Worm (Caenorhabditis elegans) whole organism, L2 larva: ENCODE data around the gene ptc-3.

ENCODE experiments used
- R02D3.7 ChIP-seq: fragments of 150-350 bp; optimal IDR thresholded peaks from 2 replicates; lab custom pipeline; 2014; ENCODE audit warnings: missing biosample characterization, missing genetic modification characterization
- Y55F3AM.14 ChIP-seq: fragments of 200-800 bp; sonication (Bioruptor generic); optimal IDR thresholded peaks from 2 replicates; lab custom pipeline; 2018; ENCODE audit warnings: mild to moderate bottlenecking, missing genetic modification characterization, missing compliant biosample characterization
- ZK546.5 ChIP-seq: sonication (generic microtip); optimal IDR thresholded peaks from 2 replicates; lab custom pipeline; 2017; ENCODE audit warnings: missing biosample characterization, missing genetic modification characterization
- aly-2 ChIP-seq: fragments of 150-350 bp; optimal IDR thresholded peaks from 2 replicates; lab custom pipeline; 2014; ENCODE audit warnings: missing biosample characterization, missing genetic modification characterization
- ama-1 ChIP-seq: fragments of 150-350 bp; optimal IDR thresholded peaks from 2 replicates; lab custom pipeline; 2018; ENCODE audit warnings: inconsistent platforms
- blmp-1 ChIP-seq: sonication (generic microtip); optimal IDR thresholded peaks from 2 replicates; lab custom pipeline; 2017; ENCODE audit warnings: missing genetic modification characterization, mild to moderate bottlenecking, missing compliant biosample characterization, antibody characterized with exemption, moderate library complexity; ENCODE audit not compliant: insufficient read depth
- ceh-16 ChIP-seq: fragments of 150-350 bp; optimal IDR thresholded peaks from 2 replicates; lab custom pipeline; 2014; ENCODE audit warnings: missing biosample characterization, missing genetic modification characterization
- egl-27 ChIP-seq: sonication (generic microtip); optimal IDR thresholded peaks from 3 replicates; lab custom pipeline; 2017; ENCODE audit warnings: missing biosample characterization, missing genetic modification reagents, missing genetic modification characterization
- elt-1 ChIP-seq: fragments of 150-350 bp; optimal IDR thresholded peaks from 2 replicates; lab custom pipeline; 2014; ENCODE audit warnings: missing biosample characterization, missing genetic modification characterization
- elt-3 ChIP-seq: sonication (generic microtip); optimal IDR thresholded peaks from 2 replicates; lab custom pipeline; 2017; ENCODE audit warnings: missing biosample characterization, missing genetic modification characterization
- fos-1 ChIP-seq: fragments of 150-350 bp; optimal IDR thresholded peaks from 2 replicates; lab custom pipeline; 2014; ENCODE audit warnings: missing biosample characterization, missing genetic modification characterization
- gmeb-1 ChIP-seq: fragments of 150-350 bp; optimal IDR thresholded peaks from 2 replicates; lab custom pipeline; 2014; ENCODE audit warnings: missing biosample characterization, missing genetic modification characterization
- lin-11 ChIP-seq: fragments of 150-350 bp; sonication (generic microtip); optimal IDR thresholded peaks from 2 replicates; lab custom pipeline; 2014; ENCODE audit warnings: missing biosample characterization, missing genetic modification characterization, inconsistent platforms, mixed read lengths
- mab-5 ChIP-seq: fragments of 150-350 bp; optimal IDR thresholded peaks from 2 replicates; lab custom pipeline; 2014; ENCODE audit warnings: missing biosample characterization, missing genetic modification characterization
- mdl-1 ChIP-seq, 2 experiments: fragments of 150-350 bp in 1 of 2; sonication (generic microtip) in 1 of 2; optimal IDR thresholded peaks; 2 replicates each; lab custom pipeline; 2017; ENCODE audit warnings: missing biosample characterization in 2 of 2, missing genetic modification characterization in 2 of 2
- nhr-10 ChIP-seq: sonication (generic microtip); optimal IDR thresholded peaks from 2 replicates; lab custom pipeline; 2017; ENCODE audit warnings: missing biosample characterization, missing genetic modification characterization
- nhr-11 ChIP-seq: fragments of 150-350 bp; optimal IDR thresholded peaks from 2 replicates; lab custom pipeline; 2014; ENCODE audit warnings: missing biosample characterization, missing genetic modification characterization
- nhr-129 ChIP-seq: fragments of 150-350 bp; optimal IDR thresholded peaks from 2 replicates; lab custom pipeline; 2014; ENCODE audit warnings: missing biosample characterization, missing genetic modification characterization
- nhr-21 ChIP-seq: fragments of 150-350 bp; optimal IDR thresholded peaks from 2 replicates; lab custom pipeline; 2014; ENCODE audit warnings: missing biosample characterization, missing genetic modification characterization
- nhr-237 ChIP-seq: fragments of 150-350 bp; optimal IDR thresholded peaks from 2 replicates; lab custom pipeline; 2014; ENCODE audit warnings: missing biosample characterization, missing genetic modification characterization
- nhr-25 ChIP-seq: fragments of 150-350 bp; sonication (generic microtip); optimal IDR thresholded peaks from 3 replicates; lab custom pipeline; 2014; ENCODE audit warnings: missing biosample characterization, missing genetic modification characterization
- nhr-6 ChIP-seq: fragments of 150-350 bp; optimal IDR thresholded peaks from 2 replicates; lab custom pipeline; 2014; ENCODE audit warnings: missing biosample characterization, missing genetic modification characterization
- nhr-77 ChIP-seq: fragments of 150-350 bp; optimal IDR thresholded peaks from 2 replicates; lab custom pipeline; 2014; ENCODE audit warnings: missing biosample characterization, missing genetic modification characterization
- sem-4 ChIP-seq: fragments of 150-350 bp; optimal IDR thresholded peaks from 2 replicates; lab custom pipeline; 2014; ENCODE audit warnings: missing biosample characterization, missing genetic modification reagents, missing genetic modification characterization
- sma-3 ChIP-seq: sonication (generic microtip); optimal IDR thresholded peaks from 2 replicates; lab custom pipeline; 2016; ENCODE audit warnings: missing genetic modification reagents, missing genetic modification characterization, missing compliant biosample characterization
- sma-9 ChIP-seq, 2 experiments: fragments of 150-350 bp in 1 of 2; sonication (generic microtip) in 1 of 2; optimal IDR thresholded peaks; 2 replicates each; lab custom pipeline; 2014 to 2016; ENCODE audit warnings: missing genetic modification characterization in 2 of 2, mild to moderate bottlenecking in 1 of 2, missing biosample characterization in 1 of 2, missing compliant biosample characterization in 1 of 2, missing genetic modification reagents in 1 of 2, moderate library complexity in 1 of 2
- unc-55 ChIP-seq: fragments of 150-350 bp; sonication (generic microtip); optimal IDR thresholded peaks from 3 replicates; lab custom pipeline; 2014; ENCODE audit warnings: missing biosample characterization, missing genetic modification reagents, missing genetic modification characterization

The ptc-3 gene

ce11 chrII:2861385-2862099 is 9.1 kb upstream of the ptc-3 start:
- TF ChIP-seq sem-4 (tag; lab: Kevin White, UChicago) (no peak), ZK546.5 (tag; lab: Kevin White, UChicago) (no peak), sma-9 (GFP tag; optimal IDR thresholded peaks at IDR 0.05; lab: Kevin White, UChicago) (no peak), sma-9 (tag; optimal IDR thresholded peaks at IDR 0.05; lab: Kevin White, UChicago) (no peak), unc-55 (GFP tag; lab: Kevin White, UChicago) (peak; percentile 11), gmeb-1 (tag; lab: Kevin White, UChicago) (peak; percentile 18), nhr-129 (peak; percentile 19), nhr-237 (no peak), nhr-6 (tag; lab: Kevin White, UChicago) (no peak), lin-11 (tag; lab: Kevin White, UChicago) (peak; percentile 13), elt-3 (tag; lab: Kevin White, UChicago) (no peak), nhr-77 (tag; lab: Kevin White, UChicago) (no peak), Y55F3AM.14 (no peak)

DNA sequence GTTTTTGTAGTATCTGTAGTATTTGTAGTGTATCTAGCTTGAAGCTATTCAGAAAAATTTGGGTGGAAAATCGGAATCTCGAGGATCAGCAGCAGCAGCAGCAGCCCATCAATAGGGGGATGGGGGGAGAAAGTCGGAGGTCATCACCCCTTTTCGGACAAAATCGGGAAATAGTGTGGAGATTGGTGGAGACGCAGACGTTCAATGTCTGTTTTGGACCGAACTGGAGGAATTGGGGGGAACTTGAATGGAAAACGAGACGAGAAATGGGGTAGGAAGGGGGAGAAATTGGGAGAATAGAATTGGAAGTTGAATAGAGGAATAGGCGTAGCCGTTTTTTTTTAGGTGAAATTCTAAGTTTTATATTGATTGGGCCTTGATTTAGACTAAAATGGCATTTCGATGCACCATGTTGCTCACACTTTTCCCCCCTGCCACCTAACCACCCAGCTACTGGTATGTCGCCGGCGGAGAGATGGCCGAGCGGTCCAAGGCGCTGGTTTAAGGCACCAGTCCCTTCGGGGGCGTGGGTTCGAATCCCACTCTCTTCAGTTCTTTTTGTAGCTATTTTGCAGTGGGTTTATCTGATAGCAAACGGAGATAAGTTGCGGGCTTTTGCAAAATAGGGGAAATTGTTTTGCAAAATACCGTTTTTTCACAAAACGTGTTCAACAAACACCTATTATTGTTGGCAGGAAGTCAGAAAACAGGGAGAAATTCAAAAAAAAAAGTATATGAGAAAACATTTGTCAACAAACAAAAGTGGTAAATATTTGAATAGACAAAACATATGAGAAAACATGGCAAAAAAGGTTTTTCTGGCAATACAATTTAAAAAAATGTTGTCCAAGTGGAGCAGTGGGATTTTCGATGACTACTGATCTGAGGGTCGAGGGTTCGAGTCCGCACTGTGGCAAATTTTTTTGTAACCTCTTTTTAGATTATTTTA is 7.8 kb upstream of the ptc-3 start:
- TF ChIP-seq nhr-25 (tag; lab: Kevin White, UChicago), result no peak
- TF ChIP-seq nhr-21 (tag; lab: Kevin White, UChicago), result peak; percentile 16
- peak; percentile 2 for TF ChIP-seq nhr-129

DNA sequence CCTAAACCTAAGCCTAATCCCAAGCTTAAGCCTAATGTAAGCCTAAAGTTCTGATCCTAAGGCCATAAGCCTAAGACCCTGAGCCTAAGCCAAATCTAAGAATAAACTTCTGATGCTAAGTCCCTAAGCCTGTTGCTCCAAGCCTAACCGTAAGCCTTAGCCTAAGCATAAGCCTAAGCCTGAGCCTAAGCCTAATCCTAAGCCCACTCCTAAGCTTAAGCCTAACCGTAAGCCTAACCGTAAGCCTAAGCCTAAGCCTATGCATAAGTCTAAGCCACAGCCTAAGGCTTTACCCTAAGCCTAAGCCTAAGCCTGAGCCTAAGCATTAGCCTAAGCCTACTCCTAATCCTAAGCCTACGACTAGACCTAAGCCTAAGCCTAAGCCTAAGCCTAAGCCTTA is 6.9 kb upstream of the ptc-3 start:
- TF ChIP-seq nhr-25 (tag; lab: Kevin White, UChicago) (no peak), sma-3 (GFP tag; lab: Kevin White, UChicago) (no peak), nhr-11 (tag; lab: Kevin White, UChicago) (no peak), mdl-1 (tag; optimal IDR thresholded peaks at IDR 0.05; lab: Kevin White, UChicago) (no peak), R02D3.7 (tag; lab: Kevin White, UChicago) (no peak), ama-1 (no peak), sem-4 (tag; lab: Kevin White, UChicago) (no peak)

DNA sequence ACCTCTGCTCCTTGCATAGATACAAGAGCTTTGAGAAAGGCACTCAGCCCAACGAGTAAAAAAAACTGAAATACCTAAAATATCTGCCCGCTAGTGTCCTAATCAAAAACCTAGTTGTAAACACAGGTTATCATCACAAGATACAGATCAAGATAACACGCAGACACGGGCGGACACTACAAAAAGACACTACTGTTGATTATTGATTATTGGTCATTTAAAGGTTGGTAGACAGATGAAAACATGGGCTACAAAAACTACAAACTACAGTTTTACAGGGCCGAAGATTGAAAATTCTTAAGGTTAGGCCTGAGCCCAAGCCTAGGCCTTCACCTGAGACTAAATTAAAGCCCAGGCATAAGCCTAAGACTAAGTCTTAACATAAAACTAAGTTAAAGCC is 6.5 kb upstream of the ptc-3 start:
- no peak for TF ChIP-seq Y55F3AM.14
- TF ChIP-seq sma-9 (GFP tag; optimal IDR thresholded peaks at IDR 0.05; lab: Kevin White, UChicago), result peak; percentile 20
- no peak for TF ChIP-seq sma-9 (tag; optimal IDR thresholded peaks at IDR 0.05; lab: Kevin White, UChicago)

DNA sequence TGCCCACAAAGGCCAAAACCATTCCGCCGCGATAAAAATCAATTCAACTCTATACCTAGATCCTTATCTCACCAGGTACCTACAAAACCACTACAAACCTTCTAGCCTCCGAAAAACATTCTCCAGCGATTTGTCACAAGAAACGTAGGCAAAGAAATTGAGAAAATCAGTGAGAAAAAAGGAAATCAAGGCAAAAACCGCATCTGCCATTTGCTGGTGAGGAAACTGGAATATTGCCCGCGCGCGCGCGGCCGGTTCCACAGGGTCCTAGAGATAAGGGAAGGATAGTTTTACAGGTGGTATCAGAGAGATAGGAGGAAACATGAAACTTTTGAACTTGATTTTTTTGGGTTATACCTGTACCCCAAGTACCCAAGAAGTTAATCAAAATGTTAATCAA is 5.2 kb upstream of the ptc-3 start:
- TF ChIP-seq sma-9 (GFP tag; optimal IDR thresholded peaks at IDR 0.05; lab: Kevin White, UChicago) (peak; percentile 8), sma-9 (tag; optimal IDR thresholded peaks at IDR 0.05; lab: Kevin White, UChicago) (no peak), blmp-1 (tag; lab: Kevin White, UChicago) (peak; percentile 6), nhr-21 (tag; lab: Kevin White, UChicago) (peak; percentile 35), ceh-16 (peak; percentile 53), mab-5 (tag; lab: Kevin White, UChicago) (no peak), aly-2 (tag; lab: Kevin White, UChicago) (no peak), elt-1 (tag; lab: Kevin White, UChicago) (no peak), R02D3.7 (tag; lab: Kevin White, UChicago) (no peak), nhr-25 (tag; lab: Kevin White, UChicago) (peak; percentile 67), nhr-10 (no peak)
- TF ChIP-seq, all 48 proteins: peak for 5

ce11 chrII:2856114-2856513 is 3.7 kb upstream of the ptc-3 start:
- no peak for TF ChIP-seq egl-27
- peak; percentile 7 for TF ChIP-seq fos-1 (tag; lab: Kevin White, UChicago)
